Worm (Caenorhabditis elegans) whole organism, L2 larva: ENCODE data around the gene xpf-1.
A peak's percentile ranks its signal among the peaks of the same experiment; 100 is the strongest.

Source experiments
- C34F6.9 ChIP-seq: fragments of 150-350 bp; optimal IDR thresholded peaks from 2 replicates; lab custom pipeline; 2014; ENCODE audit warnings: missing biosample characterization, missing genetic modification characterization
- R02D3.7 ChIP-seq: fragments of 150-350 bp; optimal IDR thresholded peaks from 2 replicates; lab custom pipeline; 2014; ENCODE audit warnings: missing biosample characterization, missing genetic modification characterization
- Y55F3AM.14 ChIP-seq: fragments of 200-800 bp; sonication (Bioruptor generic); optimal IDR thresholded peaks from 2 replicates; lab custom pipeline; 2018; ENCODE audit warnings: mild to moderate bottlenecking, missing genetic modification characterization, missing compliant biosample characterization
- ZK546.5 ChIP-seq: sonication (generic microtip); optimal IDR thresholded peaks from 2 replicates; lab custom pipeline; 2017; ENCODE audit warnings: missing biosample characterization, missing genetic modification characterization
- alr-1 ChIP-seq: fragments of 150-350 bp; optimal IDR thresholded peaks from 2 replicates; lab custom pipeline; 2014; ENCODE audit warnings: missing biosample characterization, missing genetic modification characterization
- aly-2 ChIP-seq: fragments of 150-350 bp; optimal IDR thresholded peaks from 2 replicates; lab custom pipeline; 2014; ENCODE audit warnings: missing biosample characterization, missing genetic modification characterization
- ama-1 ChIP-seq: fragments of 150-350 bp; optimal IDR thresholded peaks from 2 replicates; lab custom pipeline; 2018; ENCODE audit warnings: inconsistent platforms
- blmp-1 ChIP-seq: sonication (generic microtip); optimal IDR thresholded peaks from 2 replicates; lab custom pipeline; 2017; ENCODE audit warnings: missing genetic modification characterization, mild to moderate bottlenecking, missing compliant biosample characterization, antibody characterized with exemption, moderate library complexity; ENCODE audit not compliant: insufficient read depth
- ceh-16 ChIP-seq: fragments of 150-350 bp; optimal IDR thresholded peaks from 2 replicates; lab custom pipeline; 2014; ENCODE audit warnings: missing biosample characterization, missing genetic modification characterization
- ceh-82 ChIP-seq: fragments of 150-350 bp; optimal IDR thresholded peaks from 2 replicates; lab custom pipeline; 2014; ENCODE audit warnings: missing biosample characterization, missing genetic modification characterization
- crh-2 ChIP-seq: sonication (generic microtip); optimal IDR thresholded peaks from 2 replicates; lab custom pipeline; 2017; ENCODE audit warnings: missing biosample characterization, missing genetic modification characterization
- egl-27 ChIP-seq: sonication (generic microtip); optimal IDR thresholded peaks from 3 replicates; lab custom pipeline; 2017; ENCODE audit warnings: missing biosample characterization, missing genetic modification reagents, missing genetic modification characterization
- elt-1 ChIP-seq: fragments of 150-350 bp; optimal IDR thresholded peaks from 2 replicates; lab custom pipeline; 2014; ENCODE audit warnings: missing biosample characterization, missing genetic modification characterization
- fos-1 ChIP-seq: fragments of 150-350 bp; optimal IDR thresholded peaks from 2 replicates; lab custom pipeline; 2014; ENCODE audit warnings: missing biosample characterization, missing genetic modification characterization
- gmeb-1 ChIP-seq: fragments of 150-350 bp; optimal IDR thresholded peaks from 2 replicates; lab custom pipeline; 2014; ENCODE audit warnings: missing biosample characterization, missing genetic modification characterization
- lin-11 ChIP-seq: fragments of 150-350 bp; sonication (generic microtip); optimal IDR thresholded peaks from 2 replicates; lab custom pipeline; 2014; ENCODE audit warnings: missing biosample characterization, missing genetic modification characterization, inconsistent platforms, mixed read lengths
- lin-13 ChIP-seq: fragments of 150-350 bp; optimal IDR thresholded peaks from 2 replicates; lab custom pipeline; 2014; ENCODE audit warnings: missing biosample characterization, missing genetic modification reagents, missing genetic modification characterization
- lsy-2 ChIP-seq, 2 experiments: fragments of 150-350 bp in 1 of 2; sonication (generic microtip) in 1 of 2; optimal IDR thresholded peaks; 2 replicates each; lab custom pipeline; 2014 to 2017; ENCODE audit warnings: missing biosample characterization in 2 of 2, missing genetic modification characterization in 2 of 2
- mab-5 ChIP-seq: fragments of 150-350 bp; optimal IDR thresholded peaks from 2 replicates; lab custom pipeline; 2014; ENCODE audit warnings: missing biosample characterization, missing genetic modification characterization
- mbf-1 ChIP-seq: sonication (generic microtip); optimal IDR thresholded peaks from 2 replicates; lab custom pipeline; 2017; ENCODE audit warnings: missing biosample characterization, missing genetic modification characterization
- nhr-10 ChIP-seq: sonication (generic microtip); optimal IDR thresholded peaks from 2 replicates; lab custom pipeline; 2017; ENCODE audit warnings: missing biosample characterization, missing genetic modification characterization
- nhr-11 ChIP-seq: fragments of 150-350 bp; optimal IDR thresholded peaks from 2 replicates; lab custom pipeline; 2014; ENCODE audit warnings: missing biosample characterization, missing genetic modification characterization
- nhr-12 ChIP-seq: fragments of 150-350 bp; optimal IDR thresholded peaks from 2 replicates; lab custom pipeline; 2014; ENCODE audit warnings: missing biosample characterization, missing genetic modification characterization
- nhr-129 ChIP-seq: fragments of 150-350 bp; optimal IDR thresholded peaks from 2 replicates; lab custom pipeline; 2014; ENCODE audit warnings: missing biosample characterization, missing genetic modification characterization
- nhr-21 ChIP-seq: fragments of 150-350 bp; optimal IDR thresholded peaks from 2 replicates; lab custom pipeline; 2014; ENCODE audit warnings: missing biosample characterization, missing genetic modification characterization
- nhr-23 ChIP-seq: fragments of 150-350 bp; optimal IDR thresholded peaks from 2 replicates; lab custom pipeline; 2014; ENCODE audit warnings: missing biosample characterization, missing genetic modification reagents, missing genetic modification characterization
- nhr-237 ChIP-seq: fragments of 150-350 bp; optimal IDR thresholded peaks from 2 replicates; lab custom pipeline; 2014; ENCODE audit warnings: missing biosample characterization, missing genetic modification characterization
- nhr-25 ChIP-seq: fragments of 150-350 bp; sonication (generic microtip); optimal IDR thresholded peaks from 3 replicates; lab custom pipeline; 2014; ENCODE audit warnings: missing biosample characterization, missing genetic modification characterization
- nhr-6 ChIP-seq: fragments of 150-350 bp; optimal IDR thresholded peaks from 2 replicates; lab custom pipeline; 2014; ENCODE audit warnings: missing biosample characterization, missing genetic modification characterization
- peb-1 ChIP-seq: fragments of 150-350 bp; optimal IDR thresholded peaks from 2 replicates; lab custom pipeline; 2014; ENCODE audit warnings: missing biosample characterization, missing genetic modification characterization
- skn-1 ChIP-seq: sonication (generic microtip); optimal IDR thresholded peaks from 2 replicates; lab custom pipeline; 2017; ENCODE audit warnings: missing biosample characterization, missing genetic modification characterization
- sma-3 ChIP-seq: sonication (generic microtip); optimal IDR thresholded peaks from 2 replicates; lab custom pipeline; 2016; ENCODE audit warnings: missing genetic modification reagents, missing genetic modification characterization, missing compliant biosample characterization
- sma-9 ChIP-seq, 2 experiments: fragments of 150-350 bp in 1 of 2; sonication (generic microtip) in 1 of 2; optimal IDR thresholded peaks; 2 replicates each; lab custom pipeline; 2014 to 2016; ENCODE audit warnings: missing genetic modification characterization in 2 of 2, mild to moderate bottlenecking in 1 of 2, missing biosample characterization in 1 of 2, missing compliant biosample characterization in 1 of 2, missing genetic modification reagents in 1 of 2, moderate library complexity in 1 of 2
- snpc-4 ChIP-seq: fragments of 150-350 bp; optimal IDR thresholded peaks from 2 replicates; lab custom pipeline; 2014; ENCODE audit warnings: missing biosample characterization, missing genetic modification characterization
- unc-39 ChIP-seq: fragments of 150-350 bp; optimal IDR thresholded peaks from 2 replicates; lab custom pipeline; 2014; ENCODE audit warnings: missing biosample characterization, missing genetic modification characterization
- unc-55 ChIP-seq: fragments of 150-350 bp; sonication (generic microtip); optimal IDR thresholded peaks from 3 replicates; lab custom pipeline; 2014; ENCODE audit warnings: missing biosample characterization, missing genetic modification reagents, missing genetic modification characterization
- ztf-1 ChIP-seq: fragments of 200-800 bp; sonication (Bioruptor generic); conservative IDR thresholded peaks from 2 replicates; pipeline ENCODE4 v1.3.6; 2022; ENCODE audit warnings: missing genetic modification characterization, missing compliant biosample characterization
- ztf-4 ChIP-seq: fragments of 150-350 bp; optimal IDR thresholded peaks from 2 replicates; lab custom pipeline; 2014; ENCODE audit warnings: missing biosample characterization, missing genetic modification characterization

Gene xpf-1

ce11 chrII:11652679-11653174 is 43.2 kb upstream of the xpf-1 start, which contains the start of the genes rad-23 and rpn-12:
Gene rad-23 (minus strand): TSS chrII:11652729.
Gene rpn-12 (plus strand): TSS chrII:11653124.
- TF ChIP-seq mab-5 (tag; lab: Kevin White, UChicago): peak; percentile 60
- TF ChIP-seq mbf-1: no peak
- no peak for TF ChIP-seq elt-1 (tag; lab: Kevin White, UChicago)
- no peak for TF ChIP-seq nhr-237 (tag; lab: Kevin White, UChicago)
- no peak for TF ChIP-seq nhr-21 (tag; lab: Kevin White, UChicago)
- no peak for TF ChIP-seq nhr-12
- peak; percentile 5 for TF ChIP-seq blmp-1
- TF ChIP-seq skn-1 (tag; lab: Kevin White, UChicago): peak; percentile 99
- TF ChIP-seq peb-1: no peak
- peak; percentile 68 for TF ChIP-seq gmeb-1
- TF ChIP-seq crh-2: peak; percentile 67
- no peak for TF ChIP-seq egl-27 (tag; lab: Kevin White, UChicago)
- TF ChIP-seq lsy-2 (tag; optimal IDR thresholded peaks at IDR 0.05; lab: Kevin White, UChicago): peak in 1 of 2 experiments; percentile 86
- TF ChIP-seq C34F6.9 (tag; lab: Kevin White, UChicago): peak; percentile 86
- peak; percentile 92 for TF ChIP-seq unc-55 (GFP tag; lab: Kevin White, UChicago)
- TF ChIP-seq nhr-10 (tag; lab: Kevin White, UChicago): no peak
- TF ChIP-seq fos-1 (tag; lab: Kevin White, UChicago): peak; percentile 50
- TF ChIP-seq sma-9 (GFP tag; optimal IDR thresholded peaks at IDR 0.05; lab: Kevin White, UChicago): peak; percentile 45
- TF ChIP-seq sma-9 (tag; optimal IDR thresholded peaks at IDR 0.05; lab: Kevin White, UChicago): no peak
- peak; percentile 39 for TF ChIP-seq sma-3 (GFP tag; lab: Kevin White, UChicago)
- TF ChIP-seq R02D3.7: peak; percentile 47
- TF ChIP-seq nhr-129 (tag; lab: Kevin White, UChicago): peak; percentile 76
- no peak for TF ChIP-seq ceh-16 (tag; lab: Kevin White, UChicago)
- peak; percentile 41 for TF ChIP-seq lin-11 (tag; lab: Kevin White, UChicago)
- TF ChIP-seq Y55F3AM.14 (GFP tag; lab: Kevin White, UChicago): no peak
- TF ChIP-seq lin-13 (GFP tag; lab: Kevin White, UChicago): peak; percentile 45
- TF ChIP-seq ztf-1 (GFP tag; lab: Robert Waterston, UW): no peak
- no peak for TF ChIP-seq alr-1 (tag; lab: Kevin White, UChicago)
- TF ChIP-seq ZK546.5 (tag; lab: Kevin White, UChicago): no peak
- TF ChIP-seq aly-2 (tag; lab: Kevin White, UChicago): no peak
- no peak for TF ChIP-seq ama-1 (lab: Kevin White, UChicago)
- TF ChIP-seq nhr-11: no peak

- peak; percentile 24 for TF ChIP-seq sma-9 (GFP tag; optimal IDR thresholded peaks at IDR 0.05; lab: Kevin White, UChicago)
- no peak for TF ChIP-seq sma-9 (tag; optimal IDR thresholded peaks at IDR 0.05; lab: Kevin White, UChicago)
- no peak for TF ChIP-seq nhr-23 (tag; lab: Kevin White, UChicago)
- TF ChIP-seq ceh-82 (tag; lab: Kevin White, UChicago): no peak
Observed at ce11 chrII:11657079-11657478, 38.9 kb upstream of the xpf-1 start, which contains the start of gene nep-1. Gene nep-1 (minus strand): TSS chrII:11657179.

DNA sequence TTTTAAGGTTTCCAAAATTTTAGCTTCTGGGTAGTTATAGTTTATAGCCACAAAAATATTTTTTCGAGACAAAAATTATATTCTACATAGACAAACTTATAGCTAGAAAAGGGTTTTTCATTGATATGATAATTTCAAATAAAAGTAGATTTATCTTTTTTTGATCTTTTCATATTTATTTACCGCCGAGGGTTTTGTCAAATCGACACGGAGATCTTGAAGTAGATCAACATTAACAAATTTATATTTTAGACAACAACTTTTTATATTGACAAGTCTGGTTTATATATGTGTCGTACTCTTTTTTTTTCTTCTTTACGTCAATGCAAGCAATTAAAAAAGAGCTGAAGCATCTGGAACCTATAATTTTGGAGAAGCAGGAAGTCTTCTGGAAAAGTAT is 37.1 kb upstream of the xpf-1 start:
- TF ChIP-seq nhr-129 (tag; lab: Kevin White, UChicago) (no peak), nhr-6 (tag; lab: Kevin White, UChicago) (no peak), blmp-1 (no peak), nhr-25 (tag; lab: Kevin White, UChicago) (no peak), nhr-12 (no peak), snpc-4 (tag; lab: Kevin White, UChicago) (no peak), unc-39 (tag; lab: Kevin White, UChicago) (no peak), R02D3.7 (no peak), ztf-1 (GFP tag; lab: Robert Waterston, UW) (no peak), Y55F3AM.14 (GFP tag; lab: Kevin White, UChicago) (no peak), ztf-4 (tag; lab: Kevin White, UChicago) (no peak), fos-1 (tag; lab: Kevin White, UChicago) (no peak), ceh-16 (tag; lab: Kevin White, UChicago) (no peak), crh-2 (no peak), peb-1 (no peak)
